Worm (Caenorhabditis elegans) whole organism, dauer: ENCODE measurements around the gene fbxb-90.
"Not testable (repeated sequence)": the region's sequence is repeated elsewhere in the genome, so short reads cannot be mapped to it uniquely, and the experiment has no call there.

Source experiments
- unc-62 ChIP-seq: sonication (generic microtip); optimal IDR thresholded peaks from 2 replicates; lab custom pipeline; 2017; ENCODE audit warnings: missing biosample characterization, missing genetic modification reagents, missing genetic modification characterization

The fbxb-90 gene

ce11 chrII:3748719-3749118, at the start of gene fbxb-90:
fbxb-90 (minus strand) TSS chrII:3748819.
- TF ChIP-seq unc-62 = no peak

ce11 chrII:3795323-3795722, 46.7 kb upstream of the fbxb-90 start, which contains the start of gene Y8A9A.2:
Y8A9A.2 (plus strand) TSS chrII:3795623.
- TF ChIP-seq unc-62 = no peak

ce11 chrII:3793336-3793735, 44.7 kb upstream of the fbxb-90 start, which contains the start of gene fbxb-99:
fbxb-99 (minus strand) TSS chrII:3793436.
- TF ChIP-seq unc-62 = no peak

- TF ChIP-seq unc-62 = no peak
Observed at ce11 chrII:3788356-3788962, 39.8 kb upstream of the fbxb-90 start.

- TF ChIP-seq unc-62 = no peak
Observed at ce11 chrII:3787151-3787550, 38.5 kb upstream of the fbxb-90 start, which contains the start of gene T24E12.13. T24E12.13 (plus strand) TSS chrII:3787451.

ce11 chrII:3786538-3786937, 37.9 kb upstream of the fbxb-90 start:
- no peak for TF ChIP-seq unc-62

- no peak for TF ChIP-seq unc-62
Observed at ce11 chrII:3785756-3786155, 37.1 kb upstream of the fbxb-90 start.

ce11 chrII:3785257-3785656, 36.6 kb upstream of the fbxb-90 start, which contains the start of gene T24E12.1:
T24E12.1 (plus strand) TSS chrII:3785557.
- TF ChIP-seq unc-62 = no peak

- TF ChIP-seq unc-62 = no peak
Observed at ce11 chrII:3782309-3783000, 33.8 kb upstream of the fbxb-90 start, which contains the start of gene T24E12.2. T24E12.2 (plus strand) TSS chrII:3782950.

- TF ChIP-seq unc-62 = no peak
Observed at ce11 chrII:3781238-3781637, 32.6 kb upstream of the fbxb-90 start.

ce11 chrII:3779463-3779862, 30.8 kb upstream of the fbxb-90 start, which contains the start of gene T24E12.11:
T24E12.11 (minus strand) TSS chrII:3779563.
- no peak for TF ChIP-seq unc-62

ce11 chrII:3777802-3778201, 29.2 kb upstream of the fbxb-90 start:
- no peak for TF ChIP-seq unc-62

- no peak for TF ChIP-seq unc-62
Observed at ce11 chrII:3775719-3776118, 27.1 kb upstream of the fbxb-90 start, which contains the start of gene T24E12.3. T24E12.3 (plus strand) TSS chrII:3776019.

- no peak for TF ChIP-seq unc-62
Observed at ce11 chrII:3773130-3773529, 24.5 kb upstream of the fbxb-90 start, which contains the start of gene T24E12.10. T24E12.10 (minus strand) TSS chrII:3773230.

ce11 chrII:3771640-3772039, 23.0 kb upstream of the fbxb-90 start:
- TF ChIP-seq unc-62 = no peak

- TF ChIP-seq unc-62 = no peak
Observed at ce11 chrII:3764486-3764885, 15.9 kb upstream of the fbxb-90 start, which contains the start of gene srx-112. srx-112 (minus strand) TSS chrII:3764586.

ce11 chrII:3761599-3761998, 13.0 kb upstream of the fbxb-90 start, which contains the start of gene T24E12.6:
T24E12.6 (minus strand) TSS chrII:3761699.
- not testable (repeated sequence) for TF ChIP-seq unc-62

- TF ChIP-seq unc-62 = no peak
Observed at ce11 chrII:3759010-3759409, 10.4 kb upstream of the fbxb-90 start, which contains the start of gene T24E12.12. T24E12.12 (plus strand) TSS chrII:3759290.
